Worm (Caenorhabditis elegans) whole organism, young adult: ENCODE measurements around the gene R10H10.3.

ENCODE experiments used
- B0261.1 ChIP-seq: sonication (generic microtip); optimal IDR thresholded peaks from 2 replicates; lab custom pipeline; 2016; ENCODE audit warnings: mild to moderate bottlenecking, missing genetic modification characterization, moderate library complexity, missing compliant biosample characterization
- D2030.7 ChIP-seq: fragments of 200-800 bp; sonication (Bioruptor generic); IDR thresholded peaks from 2 replicates; pipeline ENCODE4 v1.3.6; 2022; ENCODE audit warnings: missing genetic modification reagents, missing genetic modification characterization, missing compliant biosample characterization
- F39B2.1 ChIP-seq: fragments of 200-800 bp; sonication (Bioruptor generic); IDR thresholded peaks from 2 replicates; pipeline ENCODE4 v1.3.6; 2022; ENCODE audit warnings: missing genetic modification reagents, missing genetic modification characterization, missing compliant biosample characterization
- K12H6.12 ChIP-seq: fragments of 200-800 bp; sonication (Bioruptor generic); optimal IDR thresholded peaks from 2 replicates; lab custom pipeline; 2018; ENCODE audit warnings: mild to moderate bottlenecking, missing genetic modification characterization, missing compliant biosample characterization
- T07F8.4 ChIP-seq: sonication (generic microtip); optimal IDR thresholded peaks from 2 replicates; lab custom pipeline; 2016; ENCODE audit warnings: mild to moderate bottlenecking, missing genetic modification characterization, moderate library complexity, missing compliant biosample characterization
- Y53F4B.3 ChIP-seq: fragments of 200-800 bp; sonication (Bioruptor generic); IDR thresholded peaks from 2 replicates; pipeline ENCODE4 v1.3.6; 2022; ENCODE audit warnings: missing genetic modification reagents, missing genetic modification characterization, missing compliant biosample characterization
- Y56A3A.18 ChIP-seq: fragments of 200-800 bp; sonication (Bioruptor generic); IDR thresholded peaks from 2 replicates; pipeline ENCODE4 v1.3.6; 2022; ENCODE audit warnings: missing genetic modification reagents, missing genetic modification characterization, missing compliant biosample characterization
- Y67H2A.10 ChIP-seq: fragments of 200-800 bp; sonication (Bioruptor generic); conservative IDR thresholded peaks from 2 replicates; pipeline ENCODE4 v1.3.6; 2022; ENCODE audit warnings: missing genetic modification reagents, missing genetic modification characterization, missing compliant biosample characterization
- ZK185.1 ChIP-seq: sonication (generic microtip); optimal IDR thresholded peaks from 2 replicates; lab custom pipeline; 2016; ENCODE audit warnings: mild to moderate bottlenecking, missing genetic modification characterization, missing compliant biosample characterization; ENCODE audit not compliant: poor library complexity, severe bottlenecking
- aptf-2 ChIP-seq: fragments of 200-800 bp; sonication (Bioruptor generic); conservative IDR thresholded peaks from 2 replicates; pipeline ENCODE4 v1.3.6; 2022; ENCODE audit warnings: missing genetic modification reagents, missing genetic modification characterization, missing compliant biosample characterization
- attf-3 ChIP-seq: fragments of 200-800 bp; sonication (Bioruptor generic); conservative IDR thresholded peaks from 2 replicates; pipeline ENCODE4 v1.3.6; 2022; ENCODE audit warnings: missing genetic modification reagents, missing genetic modification characterization, missing compliant biosample characterization
- attf-5 ChIP-seq: fragments of 200-800 bp; sonication (Bioruptor generic); optimal IDR thresholded peaks from 2 replicates; lab custom pipeline; 2018; ENCODE audit warnings: mild to moderate bottlenecking, missing genetic modification characterization, missing compliant biosample characterization
- bed-1 ChIP-seq: fragments of 200-800 bp; sonication (Bioruptor generic); IDR thresholded peaks from 2 replicates; pipeline ENCODE4 v1.3.6; 2022; ENCODE audit warnings: missing genetic modification reagents, missing genetic modification characterization, missing compliant biosample characterization
- cebp-1 ChIP-seq, 2 experiments: fragments of 200-800 bp in 1 of 2; sonication (Bioruptor generic) in 1 of 2; sonication (generic microtip) in 1 of 2; IDR thresholded peaks in 1 of 2; optimal IDR thresholded peaks in 1 of 2; 2 replicates each; pipeline versions ENCODE4 v1.3.6 to Lab custom; 2017 to 2022; ENCODE audit warnings: missing compliant biosample characterization in 2 of 2, missing genetic modification characterization in 2 of 2, mild to moderate bottlenecking in 1 of 2, missing genetic modification reagents in 1 of 2, moderate library complexity in 1 of 2
- cebp-2 ChIP-seq: fragments of 200-800 bp; sonication (Bioruptor generic); IDR thresholded peaks from 2 replicates; pipeline ENCODE4 v1.3.6; 2022; ENCODE audit warnings: missing genetic modification characterization, missing compliant biosample characterization
- ceh-40 ChIP-seq: fragments of 200-800 bp; sonication (Bioruptor generic); IDR thresholded peaks from 2 replicates; pipeline ENCODE4 v1.3.6; 2022; ENCODE audit warnings: missing genetic modification characterization, missing compliant biosample characterization
- ceh-79 ChIP-seq: sonication (generic microtip); optimal IDR thresholded peaks from 2 replicates; lab custom pipeline; 2017; ENCODE audit warnings: mild to moderate bottlenecking, missing genetic modification characterization, missing compliant biosample characterization
- chd-7 ChIP-seq: sonication (generic microtip); optimal IDR thresholded peaks from 2 replicates; lab custom pipeline; 2016; ENCODE audit warnings: mild to moderate bottlenecking, missing genetic modification characterization, moderate library complexity, missing compliant biosample characterization
- dpff-1 ChIP-seq: sonication (generic microtip); optimal IDR thresholded peaks from 2 replicates; lab custom pipeline; 2017; ENCODE audit warnings: mild to moderate bottlenecking, missing genetic modification characterization, missing compliant biosample characterization
- dpl-1 ChIP-seq: fragments of 150-350 bp; optimal IDR thresholded peaks from 2 replicates; lab custom pipeline; 2014; ENCODE audit warnings: missing biosample characterization, missing genetic modification reagents, missing genetic modification characterization
- efl-1 ChIP-seq: fragments of 150-350 bp; optimal IDR thresholded peaks from 2 replicates; lab custom pipeline; 2014; ENCODE audit warnings: missing biosample characterization, missing genetic modification reagents, missing genetic modification characterization
- egl-18 ChIP-seq: fragments of 200-800 bp; sonication (Bioruptor generic); IDR thresholded peaks from 2 replicates; pipeline ENCODE4 v1.3.6; 2022; ENCODE audit warnings: missing genetic modification reagents, missing genetic modification characterization, missing compliant biosample characterization
- egrh-3 ChIP-seq: fragments of 200-800 bp; sonication (Bioruptor generic); IDR thresholded peaks from 2 replicates; pipeline ENCODE4 v1.3.6; 2022; ENCODE audit warnings: missing genetic modification reagents, missing genetic modification characterization, missing compliant biosample characterization
- him-1 ChIP-seq: sonication (generic microtip); optimal IDR thresholded peaks from 2 replicates; lab custom pipeline; 2016; ENCODE audit warnings: missing genotype, missing genetic modification reagents, missing genetic modification characterization, missing compliant biosample characterization
- hlh-26 ChIP-seq: fragments of 200-800 bp; sonication (Bioruptor generic); conservative IDR thresholded peaks from 2 replicates; pipeline ENCODE4 v1.3.6; 2022; ENCODE audit warnings: missing genetic modification reagents, missing genetic modification characterization, missing compliant biosample characterization
- hmg-20 ChIP-seq: fragments of 200-800 bp; sonication (Bioruptor generic); IDR thresholded peaks from 2 replicates; pipeline ENCODE4 v1.3.6; 2022; ENCODE audit warnings: missing genetic modification reagents, missing genetic modification characterization, missing compliant biosample characterization
- hrde-1 ChIP-seq: sonication (generic microtip); optimal IDR thresholded peaks from 2 replicates; lab custom pipeline; 2016; ENCODE audit warnings: missing genetic modification characterization, mild to moderate bottlenecking, missing compliant biosample characterization, moderate library complexity, missing genotype, missing genetic modification reagents, borderline replicate concordance
- hsf-1 ChIP-seq: fragments of 200-800 bp; sonication (Bioruptor generic); IDR thresholded peaks from 2 replicates; pipeline ENCODE4 v1.3.6; 2022; ENCODE audit warnings: missing genetic modification reagents, missing genetic modification characterization, missing compliant biosample characterization
- lin-35 ChIP-seq, 3 experiments: fragments of 150-350 bp in 2 of 3; sonication (generic microtip) in 1 of 3; optimal IDR thresholded peaks; 2 replicates each; lab custom pipeline; 2014 to 2018; ENCODE audit warnings: missing biosample characterization in 3 of 3, missing genetic modification characterization in 3 of 3, missing genetic modification reagents in 3 of 3
- lin-40 ChIP-seq: sonication (generic microtip); optimal IDR thresholded peaks from 2 replicates; lab custom pipeline; 2016; ENCODE audit warnings: missing genetic modification characterization, mild to moderate bottlenecking, missing compliant biosample characterization, missing genotype, missing genetic modification reagents
- lin-54 ChIP-seq: fragments of 200-800 bp; sonication (Bioruptor generic); optimal IDR thresholded peaks from 2 replicates; lab custom pipeline; 2018; ENCODE audit warnings: mild to moderate bottlenecking, missing genetic modification characterization, missing compliant biosample characterization
- lsl-1 ChIP-seq: fragments of 200-800 bp; sonication (Bioruptor generic); optimal IDR thresholded peaks from 2 replicates; lab custom pipeline; 2018; ENCODE audit warnings: mild to moderate bottlenecking, missing genetic modification characterization, moderate library complexity, missing compliant biosample characterization
- madf-10 ChIP-seq: sonication (generic microtip); optimal IDR thresholded peaks from 2 replicates; lab custom pipeline; 2016; ENCODE audit warnings: mild to moderate bottlenecking, missing genetic modification characterization, missing compliant biosample characterization
- madf-6 ChIP-seq: fragments of 200-800 bp; sonication (Bioruptor generic); IDR thresholded peaks from 2 replicates; pipeline ENCODE4 v1.3.6; 2022; ENCODE audit warnings: missing genetic modification reagents, missing genetic modification characterization, missing compliant biosample characterization
- madf-8 ChIP-seq: fragments of 200-800 bp; sonication (Bioruptor generic); conservative IDR thresholded peaks from 2 replicates; pipeline ENCODE4 v1.3.6; 2022; ENCODE audit warnings: missing genetic modification reagents, missing genetic modification characterization, missing compliant biosample characterization
- mxl-1 ChIP-seq: sonication (generic microtip); optimal IDR thresholded peaks from 2 replicates; lab custom pipeline; 2016; ENCODE audit warnings: missing genetic modification characterization, missing compliant biosample characterization
- nfya-1 ChIP-seq: sonication (generic microtip); optimal IDR thresholded peaks from 2 replicates; lab custom pipeline; 2017; ENCODE audit warnings: antibody characterized with exemption, missing compliant biosample characterization, missing genetic modification characterization, borderline replicate concordance; ENCODE audit not compliant: insufficient read depth
- nfya-2 ChIP-seq: fragments of 200-800 bp; sonication (Bioruptor generic); IDR thresholded peaks from 2 replicates; pipeline ENCODE4 v1.3.6; 2022; ENCODE audit warnings: missing genetic modification reagents, missing genetic modification characterization, missing compliant biosample characterization
- nhr-80 ChIP-seq: sonication (generic microtip); optimal IDR thresholded peaks from 2 replicates; lab custom pipeline; 2016; ENCODE audit warnings: missing genetic modification characterization, missing compliant biosample characterization
- nhr-90 ChIP-seq: sonication (generic microtip); optimal IDR thresholded peaks from 2 replicates; lab custom pipeline; 2016; ENCODE audit warnings: missing genotype, mild to moderate bottlenecking, missing genetic modification characterization, missing compliant biosample characterization
- rec-8 ChIP-seq, 2 experiments: sonication (generic microtip); optimal IDR thresholded peaks; 2 replicates each; lab custom pipeline; 2016; ENCODE audit warnings: mild to moderate bottlenecking in 2 of 2, missing genetic modification characterization in 2 of 2, missing genetic modification reagents in 2 of 2, missing genotype in 2 of 2, missing biosample characterization in 1 of 2, missing compliant biosample characterization in 1 of 2, moderate library complexity in 1 of 2
- sea-2 ChIP-seq: fragments of 200-800 bp; sonication (Bioruptor generic); IDR thresholded peaks from 2 replicates; pipeline ENCODE4 v1.3.6; 2022; ENCODE audit warnings: missing genetic modification characterization, missing compliant biosample characterization
- snpc-1.3 ChIP-seq: sonication (generic microtip); optimal IDR thresholded peaks from 2 replicates; lab custom pipeline; 2017; ENCODE audit warnings: missing genetic modification characterization, mild to moderate bottlenecking, missing compliant biosample characterization, antibody characterized with exemption, moderate library complexity, missing genotype, missing genetic modification reagents; ENCODE audit not compliant: insufficient read depth
- snpc-3.4 ChIP-seq: sonication (generic microtip); optimal IDR thresholded peaks from 2 replicates; lab custom pipeline; 2017; ENCODE audit warnings: missing genetic modification characterization, mild to moderate bottlenecking, missing compliant biosample characterization, antibody characterized with exemption, moderate library complexity, missing genotype, missing genetic modification reagents
- snpc-4 ChIP-seq, 5 experiments: fragments of 150-350 bp in 1 of 5; sonication (generic microtip) in 4 of 5; optimal IDR thresholded peaks; 2 replicates each; lab custom pipeline; 2014 to 2018; ENCODE audit warnings: missing genetic modification characterization in 5 of 5, missing biosample characterization in 3 of 5, antibody characterized with exemption in 2 of 5, mild to moderate bottlenecking in 2 of 5, missing compliant biosample characterization in 2 of 5, missing genotype in 2 of 5, moderate library complexity in 2 of 5, missing genetic modification reagents in 1 of 5
- zim-3 ChIP-seq: sonication (generic microtip); optimal IDR thresholded peaks from 2 replicates; lab custom pipeline; 2017; ENCODE audit warnings: mild to moderate bottlenecking, missing genetic modification characterization, moderate library complexity, missing compliant biosample characterization
- ztf-18 ChIP-seq: sonication (generic microtip); optimal IDR thresholded peaks from 2 replicates; lab custom pipeline; 2016; ENCODE audit warnings: missing genotype, mild to moderate bottlenecking, missing genetic modification characterization, missing compliant biosample characterization

R10H10.3 gene

ce11 chrIV:10425129-10425528 lies 36.8 kb downstream of the R10H10.3 start:
- TF ChIP-seq F39B2.1 (no peak), ceh-40 (GFP tag; lab: Robert Waterston, UW) (no peak), hrde-1 (tag; lab: Kevin White, UChicago) (no peak), nhr-90 (no peak), egrh-3 (GFP tag; lab: Robert Waterston, UW) (no peak), ceh-79 (tag; lab: Kevin White, UChicago) (no peak), efl-1 (GFP tag; lab: Kevin White, UChicago) (no peak), B0261.1 (tag; lab: Kevin White, UChicago) (no peak), K12H6.12 (tag; lab: Kevin White, UChicago) (no peak), madf-6 (GFP tag; lab: Robert Waterston, UW) (no peak), sea-2 (no peak), Y56A3A.18 (GFP tag; lab: Robert Waterston, UW) (no peak), Y67H2A.10 (GFP tag; lab: Robert Waterston, UW) (no peak), nhr-80 (peak; percentile 16), zim-3 (no peak), lin-35 (GFP tag; optimal IDR thresholded peaks at IDR 0.05; lab: Kevin White, UChicago) (no peak), hmg-20 (no peak), lin-54 (GFP tag; lab: Kevin White, UChicago) (no peak), cebp-1 (GFP tag; IDR thresholded peaks at IDR 0.05; lab: Robert Waterston, UW) (no peak), cebp-1 (tag; optimal IDR thresholded peaks at IDR 0.05; lab: Kevin White, UChicago) (no peak), madf-8 (GFP tag; lab: Robert Waterston, UW) (no peak), D2030.7 (GFP tag; lab: Robert Waterston, UW) (no peak), madf-10 (tag; lab: Kevin White, UChicago) (no peak), aptf-2 (no peak), snpc-1.3 (peak; percentile 7), ZK185.1 (tag; lab: Kevin White, UChicago) (no peak), Y53F4B.3 (GFP tag; lab: Robert Waterston, UW) (no peak), hsf-1 (GFP tag; lab: Robert Waterston, UW) (no peak), bed-1 (GFP tag; lab: Robert Waterston, UW) (no peak), nfya-2 (GFP tag; lab: Robert Waterston, UW) (no peak), lsl-1 (GFP tag; lab: Kevin White, UChicago) (peak; percentile 90), snpc-3.4 (tag; lab: Kevin White, UChicago) (no peak), nfya-1 (tag; lab: Kevin White, UChicago) (no peak), snpc-4 (GFP tag; optimal IDR thresholded peaks at IDR 0.05; lab: Kevin White, UChicago) (no peak), snpc-4 (tag; optimal IDR thresholded peaks at IDR 0.05; lab: Kevin White, UChicago) (peak in 1 of 4 experiments; percentile 51), egl-18 (GFP tag; lab: Robert Waterston, UW) (no peak), cebp-2 (no peak), hlh-26 (GFP tag; lab: Robert Waterston, UW) (no peak), lin-40 (tag; lab: Kevin White, UChicago) (no peak), dpff-1 (no peak), dpl-1 (GFP tag; lab: Kevin White, UChicago) (no peak), attf-5 (GFP tag; lab: Kevin White, UChicago) (peak; percentile 9), T07F8.4 (tag; lab: Kevin White, UChicago) (no peak), mxl-1 (tag; lab: Kevin White, UChicago) (no peak), ztf-18 (tag; lab: Kevin White, UChicago) (no peak), chd-7 (tag; lab: Kevin White, UChicago) (no peak), him-1 (tag; lab: Kevin White, UChicago) (no peak), rec-8 (tag; optimal IDR thresholded peaks at IDR 0.05; lab: Kevin White, UChicago) (no peak), attf-3 (peak; percentile 98)
